Fruit fly (Drosophila melanogaster) whole organism, adult: Measurements from ENCODE around the gene CG34180.
A peak's percentile ranks its signal among the peaks of the same experiment; 100 is the strongest.

Experiments
- CG11617 ChIP-seq: fragments of 200-800 bp; sonication (Bioruptor generic); optimal IDR thresholded peaks from 2 replicates; lab custom pipeline; 2017; ENCODE audit warnings: mild to moderate bottlenecking, missing biosample characterization, missing genetic modification reagents, missing genetic modification characterization
- CG12768 ChIP-seq: fragments of 200-800 bp; sonication (Bioruptor generic); optimal IDR thresholded peaks from 2 replicates; lab custom pipeline; 2017; ENCODE audit warnings: missing biosample characterization, missing genetic modification characterization, mild to moderate bottlenecking, moderate library complexity, missing genetic modification reagents
- CG14711 ChIP-seq: fragments of 200-800 bp; sonication (Bioruptor generic); optimal IDR thresholded peaks from 2 replicates; lab custom pipeline; 2018; ENCODE audit warnings: missing biosample characterization, mild to moderate bottlenecking, missing genetic modification characterization, moderate library complexity
- CG1620 ChIP-seq: fragments of 200-800 bp; sonication (Bioruptor generic); optimal IDR thresholded peaks from 2 replicates; lab custom pipeline; 2016; ENCODE audit warnings: missing biosample characterization, missing genetic modification characterization
- CG33017 ChIP-seq: fragments of 200-800 bp; sonication (Bioruptor generic); optimal IDR thresholded peaks from 2 replicates; lab custom pipeline; 2018; ENCODE audit warnings: missing biosample characterization, mild to moderate bottlenecking, missing genetic modification characterization, moderate library complexity
- CG5204 ChIP-seq: fragments of 200-800 bp; sonication (Bioruptor generic); optimal IDR thresholded peaks from 2 replicates; lab custom pipeline; 2016; ENCODE audit warnings: missing biosample characterization, missing genetic modification characterization
- CG7045 ChIP-seq: fragments of 200-800 bp; sonication (Bioruptor generic); optimal IDR thresholded peaks from 2 replicates; lab custom pipeline; 2017; ENCODE audit warnings: missing biosample characterization, mild to moderate bottlenecking, missing genetic modification characterization
- CG7101 ChIP-seq: fragments of 200-800 bp; sonication (Bioruptor generic); optimal IDR thresholded peaks from 2 replicates; lab custom pipeline; 2018; ENCODE audit warnings: missing biosample characterization, mild to moderate bottlenecking, missing genetic modification characterization, moderate library complexity
- Clk ChIP-seq: fragments of 200-800 bp; sonication (Bioruptor generic); optimal IDR thresholded peaks from 2 replicates; lab custom pipeline; 2017; ENCODE audit warnings: missing biosample characterization, missing genetic modification characterization
- Crg-1 ChIP-seq: fragments of 200-800 bp; sonication (Bioruptor generic); optimal IDR thresholded peaks from 2 replicates; lab custom pipeline; 2016; ENCODE audit warnings: missing biosample characterization, missing genetic modification characterization
- Hr96 ChIP-seq: fragments of 200-800 bp; sonication (Bioruptor generic); optimal IDR thresholded peaks from 2 replicates; lab custom pipeline; 2016; ENCODE audit warnings: missing biosample characterization, missing genetic modification characterization
- Mnt ChIP-seq: fragments of 200-800 bp; sonication (Bioruptor generic); optimal IDR thresholded peaks from 2 replicates; lab custom pipeline; 2016; ENCODE audit warnings: missing biosample characterization, mild to moderate bottlenecking, missing genetic modification characterization
- bab1 ChIP-seq: fragments of 200-800 bp; sonication (Bioruptor generic); optimal IDR thresholded peaks from 3 replicates; lab custom pipeline; 2019; ENCODE audit warnings: missing biosample characterization, mild to moderate bottlenecking, missing genetic modification characterization, moderate library complexity
- cic ChIP-seq: fragments of 200-800 bp; sonication (Bioruptor generic); optimal IDR thresholded peaks from 2 replicates; lab custom pipeline; 2017; ENCODE audit warnings: missing biosample characterization, mild to moderate bottlenecking, missing genetic modification characterization, moderate library complexity
- cnc ChIP-seq, 2 experiments: fragments of >200 bp; optimal IDR thresholded peaks; 2 replicates each; lab custom pipeline; 2017
- kay ChIP-seq: fragments of 200-800 bp; sonication (Bioruptor generic); peaks from one replicate; lab custom pipeline; 2016; ENCODE audit warnings: missing biosample characterization, missing genetic modification characterization, borderline replicate concordance
- ovo ChIP-seq: fragments of 200-800 bp; sonication (Bioruptor generic); optimal IDR thresholded peaks from 2 replicates; lab custom pipeline; 2016; ENCODE audit warnings: missing biosample characterization, missing genetic modification characterization
- pad ChIP-seq: fragments of 200-800 bp; sonication (Bioruptor generic); optimal IDR thresholded peaks from 3 replicates; lab custom pipeline; 2017; ENCODE audit warnings: missing biosample characterization, missing genetic modification characterization, mild to moderate bottlenecking, moderate library complexity, missing genetic modification reagents
- tj ChIP-seq: fragments of 200-800 bp; sonication (Bioruptor generic); optimal IDR thresholded peaks from 3 replicates; lab custom pipeline; 2017; ENCODE audit warnings: missing biosample characterization, mild to moderate bottlenecking, missing genetic modification characterization, moderate library complexity
- toe ChIP-seq: fragments of 200-800 bp; sonication (Bioruptor generic); optimal IDR thresholded peaks from 2 replicates; lab custom pipeline; 2016; ENCODE audit warnings: missing biosample characterization, missing genetic modification characterization

The CG34180 gene

dm6 chr2L:6076143-6076542, 15.8 kb downstream of the CG34180 start:
- TF ChIP-seq CG12768 (GFP tag; lab: Kevin White, UChicago) (no peak), Mnt (GFP tag; lab: Kevin White, UChicago) (no peak), Hr96 (no peak), Clk (GFP tag; lab: Kevin White, UChicago) (no peak), bab1 (GFP tag; lab: Kevin White, UChicago) (no peak), CG7101 (tag; lab: Kevin White, UChicago) (no peak)

DNA sequence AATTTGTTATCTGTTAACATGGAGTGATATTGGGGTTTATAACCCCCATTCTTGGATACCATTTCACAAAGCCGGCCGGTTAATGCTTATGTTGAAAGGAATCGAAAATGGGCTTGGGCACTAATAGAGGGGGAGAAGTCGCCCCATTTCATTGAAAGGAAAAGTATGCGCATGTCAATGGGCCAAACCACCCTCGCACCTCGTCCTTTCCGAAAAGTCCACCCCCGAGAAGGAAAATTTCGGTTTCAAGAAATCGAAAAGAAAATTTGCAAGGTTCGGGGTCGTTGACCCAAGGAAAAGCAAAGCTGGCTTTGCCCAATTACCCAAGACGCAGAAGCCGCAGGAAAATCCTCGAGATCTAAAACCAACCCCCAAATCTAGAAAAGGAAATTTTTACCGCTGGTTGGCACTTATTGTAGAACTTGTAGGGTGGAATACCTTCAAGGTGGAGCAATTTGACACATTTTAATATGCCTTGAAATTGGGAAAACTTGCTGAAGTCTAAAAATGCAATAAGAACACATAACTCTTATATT, 16.6 kb downstream of the CG34180 start:
- TF ChIP-seq Crg-1 (GFP tag; lab: Kevin White, UChicago), result no peak
- TF ChIP-seq kay (GFP tag; lab: Kevin White, UChicago), result no peak
- no peak for TF ChIP-seq ovo
- no peak for TF ChIP-seq CG14711
- no peak for TF ChIP-seq CG12768 (GFP tag; lab: Kevin White, UChicago)
- TF ChIP-seq cic (GFP tag; lab: Kevin White, UChicago), result no peak
- no peak for TF ChIP-seq CG1620 (GFP tag; lab: Kevin White, UChicago)
- TF ChIP-seq Mnt (GFP tag; lab: Kevin White, UChicago), result no peak
- no peak for TF ChIP-seq pad (GFP tag; lab: Kevin White, UChicago)
- TF ChIP-seq CG5204, result no peak
- no peak for TF ChIP-seq CG11617 (GFP tag; lab: Kevin White, UChicago)
- TF ChIP-seq CG7101 (tag; lab: Kevin White, UChicago), result no peak
- TF ChIP-seq CG33017 (tag; lab: Kevin White, UChicago), result no peak
- TF ChIP-seq tj (GFP tag; lab: Kevin White, UChicago), result no peak
- TF ChIP-seq toe (GFP tag; lab: Kevin White, UChicago), result no peak
- TF ChIP-seq CG7045 (GFP tag; lab: Kevin White, UChicago), result no peak

dm6 chr2L:6077632-6078031, 17.3 kb downstream of the CG34180 start:
- TF ChIP-seq Hr96 (no peak), kay (GFP tag; lab: Kevin White, UChicago) (peak; percentile 98), Mnt (GFP tag; lab: Kevin White, UChicago) (no peak), CG7045 (GFP tag; lab: Kevin White, UChicago) (no peak)

- TF ChIP-seq tj (GFP tag; lab: Kevin White, UChicago) (peak; percentile 100), CG7045 (GFP tag; lab: Kevin White, UChicago) (peak; percentile 13), ovo (peak; percentile 88), Mnt (GFP tag; lab: Kevin White, UChicago) (peak; percentile 99), pad (GFP tag; lab: Kevin White, UChicago) (peak; percentile 86), bab1 (GFP tag; lab: Kevin White, UChicago) (peak; percentile 5), toe (GFP tag; lab: Kevin White, UChicago) (peak; percentile 68), cic (GFP tag; lab: Kevin White, UChicago) (peak; percentile 100), CG11617 (GFP tag; lab: Kevin White, UChicago) (peak; percentile 48), CG12768 (GFP tag; lab: Kevin White, UChicago) (peak; percentile 91), CG33017 (tag; lab: Kevin White, UChicago) (peak; percentile 55), kay (GFP tag; lab: Kevin White, UChicago) (peak; percentile 99), CG5204 (no peak), Clk (GFP tag; lab: Kevin White, UChicago) (peak; percentile 91), Hr96 (no peak), CG1620 (GFP tag; lab: Kevin White, UChicago) (peak; percentile 31), CG7101 (tag; lab: Kevin White, UChicago) (peak; percentile 40), CG14711 (peak; percentile 18), cnc (optimal IDR thresholded peaks at IDR 0.05; lab: Kevin White, UChicago) (peak in 1 of 2 experiments; percentile 90), Crg-1 (GFP tag; lab: Kevin White, UChicago) (peak; percentile 81)
Measured at dm6 chr2L:6078757-6079351, 18.5 kb downstream of the CG34180 start.

dm6 chr2L:6080329-6080728, 20.0 kb downstream of the CG34180 start:
- TF ChIP-seq cnc (optimal IDR thresholded peaks at IDR 0.05; lab: Kevin White, UChicago) (no peak), CG33017 (tag; lab: Kevin White, UChicago) (peak; percentile 39), cic (GFP tag; lab: Kevin White, UChicago) (peak; percentile 97), Hr96 (peak; percentile 63), Crg-1 (GFP tag; lab: Kevin White, UChicago) (peak; percentile 52), CG1620 (GFP tag; lab: Kevin White, UChicago) (peak; percentile 56), kay (GFP tag; lab: Kevin White, UChicago) (peak; percentile 85), Mnt (GFP tag; lab: Kevin White, UChicago) (peak; percentile 67), CG14711 (peak; percentile 8), Clk (GFP tag; lab: Kevin White, UChicago) (peak; percentile 74), CG12768 (GFP tag; lab: Kevin White, UChicago) (peak; percentile 87), CG7045 (GFP tag; lab: Kevin White, UChicago) (peak; percentile 74), CG5204 (peak; percentile 8), bab1 (GFP tag; lab: Kevin White, UChicago) (no peak), CG11617 (GFP tag; lab: Kevin White, UChicago) (peak; percentile 22), CG7101 (tag; lab: Kevin White, UChicago) (peak; percentile 62), tj (GFP tag; lab: Kevin White, UChicago) (peak; percentile 21), toe (GFP tag; lab: Kevin White, UChicago) (peak; percentile 70), ovo (peak; percentile 69), pad (GFP tag; lab: Kevin White, UChicago) (peak; percentile 46)
